Worm (Caenorhabditis elegans) whole organism, midembryonic: ENCODE results near the gene F41F3.3.

ENCODE experiments used
- T22C8.4 ChIP-seq: fragments of 200-800 bp; sonication (Bioruptor generic); IDR thresholded peaks from 2 replicates; pipeline ENCODE4 v1.3.6; 2022; ENCODE audit warnings: missing genetic modification characterization, missing compliant biosample characterization
- med-1 ChIP-seq: sonication (generic microtip); optimal IDR thresholded peaks from 2 replicates; lab custom pipeline; 2017; ENCODE audit warnings: missing genetic modification characterization, mild to moderate bottlenecking, missing compliant biosample characterization, antibody characterized with exemption, missing genetic modification reagents; ENCODE audit not compliant: insufficient read depth
- ref-1 ChIP-seq: fragments of 200-800 bp; sonication (Bioruptor generic); conservative IDR thresholded peaks from 2 replicates; pipeline ENCODE4 v1.3.6; 2022; ENCODE audit warnings: missing genetic modification reagents, missing genetic modification characterization, missing compliant biosample characterization
- tab-1 ChIP-seq: fragments of 200-800 bp; sonication (Bioruptor generic); IDR thresholded peaks from 2 replicates; pipeline ENCODE4 v1.3.6; 2022; ENCODE audit warnings: missing genetic modification characterization, missing compliant biosample characterization

ce11 chrV:4624717-4625116 is 23.3 kb downstream of the F41F3.3 start:
- TF ChIP-seq tab-1 (no peak), med-1 (GFP tag; lab: Kevin White, UChicago) (no peak), ref-1 (GFP tag; lab: Robert Waterston, UW) (no peak), T22C8.4 (GFP tag; lab: Robert Waterston, UW) (no peak)
